Worm (Caenorhabditis elegans) whole organism, early embryonic: ENCODE measurements around the gene F14H3.14.

ENCODE experiments used
- B0310.2 ChIP-seq: sonication (generic microtip); optimal IDR thresholded peaks from 2 replicates; lab custom pipeline; 2016; ENCODE audit warnings: mild to moderate bottlenecking, missing genetic modification characterization, missing compliant biosample characterization
- F13C5.2 ChIP-seq: sonication (generic microtip); optimal IDR thresholded peaks from 2 replicates; lab custom pipeline; 2017; ENCODE audit warnings: mild to moderate bottlenecking, missing genetic modification characterization, inconsistent platforms, missing compliant biosample characterization
- aly-1 ChIP-seq: sonication (generic microtip); optimal IDR thresholded peaks from 2 replicates; lab custom pipeline; 2016; ENCODE audit warnings: missing genetic modification characterization, missing compliant biosample characterization
- ama-1 ChIP-seq: fragments of 150-350 bp; optimal IDR thresholded peaks from 2 replicates; lab custom pipeline; 2014
- ceh-13 ChIP-seq: fragments of 200-800 bp; sonication (Bioruptor generic); optimal IDR thresholded peaks from 2 replicates; lab custom pipeline; 2018; ENCODE audit warnings: mild to moderate bottlenecking, missing genetic modification characterization, missing compliant biosample characterization
- ceh-36 ChIP-seq: sonication (generic microtip); optimal IDR thresholded peaks from 2 replicates; lab custom pipeline; 2016; ENCODE audit warnings: missing genetic modification characterization, inconsistent platforms, missing compliant biosample characterization
- ets-7 ChIP-seq: sonication (generic microtip); optimal IDR thresholded peaks from 2 replicates; lab custom pipeline; 2016; ENCODE audit warnings: missing genotype, missing genetic modification characterization, missing compliant biosample characterization
- flt-1 ChIP-seq: fragments of 200-800 bp; sonication (Bioruptor generic); IDR thresholded peaks from 2 replicates; pipeline ENCODE4 v1.3.6; 2022; ENCODE audit warnings: missing genetic modification characterization, missing compliant biosample characterization
- hmbx-1 ChIP-seq: sonication (generic microtip); optimal IDR thresholded peaks from 2 replicates; lab custom pipeline; 2016; ENCODE audit warnings: mild to moderate bottlenecking, missing genetic modification characterization, missing compliant biosample characterization
- hmg-4 ChIP-seq: fragments of 200-800 bp; sonication (Bioruptor generic); optimal IDR thresholded peaks from 2 replicates; lab custom pipeline; 2018; ENCODE audit warnings: mild to moderate bottlenecking, missing genetic modification characterization, missing compliant biosample characterization
- hnd-1 ChIP-seq: sonication (generic microtip); optimal IDR thresholded peaks from 2 replicates; lab custom pipeline; 2016; ENCODE audit warnings: missing genetic modification characterization, missing compliant biosample characterization
- pes-1 ChIP-seq: fragments of 200-800 bp; sonication (Bioruptor generic); IDR thresholded peaks from 2 replicates; pipeline ENCODE4 v1.3.6; 2022; ENCODE audit warnings: missing genetic modification reagents, missing genetic modification characterization, missing compliant biosample characterization
- scrt-1 ChIP-seq: fragments of 200-800 bp; sonication (Bioruptor generic); IDR thresholded peaks from 2 replicates; pipeline ENCODE4 v1.3.6; 2022; ENCODE audit warnings: missing genetic modification characterization, missing compliant biosample characterization
- sea-1 ChIP-seq: fragments of 200-800 bp; sonication (Bioruptor generic); conservative IDR thresholded peaks from 2 replicates; pipeline ENCODE4 v1.3.6; 2022; ENCODE audit warnings: missing genetic modification characterization, missing compliant biosample characterization
- tbx-11 ChIP-seq: fragments of 200-800 bp; sonication (Bioruptor generic); IDR thresholded peaks from 2 replicates; pipeline ENCODE4 v1.3.6; 2022; ENCODE audit warnings: missing genetic modification characterization, missing compliant biosample characterization
- tbx-37 ChIP-seq: fragments of 200-800 bp; sonication (Bioruptor generic); conservative IDR thresholded peaks from 2 replicates; pipeline ENCODE4 v1.3.6; 2022; ENCODE audit warnings: missing genetic modification reagents, missing genetic modification characterization, missing compliant biosample characterization
- tra-4 ChIP-seq: sonication (generic microtip); optimal IDR thresholded peaks from 2 replicates; lab custom pipeline; 2017; ENCODE audit warnings: missing genetic modification characterization, missing compliant biosample characterization

The F14H3.14 gene

DNA sequence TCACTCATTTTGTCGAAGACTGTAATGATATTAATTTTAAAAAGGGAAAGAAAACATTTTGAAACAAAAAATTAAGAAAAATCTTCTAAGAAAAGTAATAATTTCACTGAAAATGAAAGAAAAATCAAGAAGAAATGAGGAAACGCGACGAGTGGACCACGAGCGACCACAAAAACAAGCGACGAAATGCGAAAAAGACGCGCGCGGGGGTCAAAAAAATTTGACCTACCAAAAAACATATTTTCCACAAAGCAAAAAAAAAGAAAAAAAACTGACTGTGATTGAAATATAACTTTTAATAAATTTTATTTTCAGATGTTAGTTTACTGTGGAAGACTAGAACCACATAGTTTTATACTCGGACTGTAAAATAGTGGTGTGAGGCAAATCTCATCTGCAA, 3.8 kb downstream of the F14H3.14 start, which contains the start of gene F14H3.6:
TSS of gene F14H3.6 (minus strand) at position 22 of the 400 bp plus-strand sequence.
- TF ChIP-seq tra-4 (tag; lab: Kevin White, UChicago) (no peak), aly-1 (tag; lab: Kevin White, UChicago) (no peak), hmg-4 (GFP tag; lab: Kevin White, UChicago) (no peak), scrt-1 (GFP tag; lab: Robert Waterston, UW) (no peak), ets-7 (tag; lab: Kevin White, UChicago) (no peak), ceh-36 (tag; lab: Kevin White, UChicago) (no peak), ama-1 (lab: Kevin White, UChicago) (no peak), hnd-1 (tag; lab: Kevin White, UChicago) (no peak), hmbx-1 (tag; lab: Kevin White, UChicago) (no peak), sea-1 (GFP tag; lab: Robert Waterston, UW) (no peak), ceh-13 (GFP tag; lab: Kevin White, UChicago) (no peak), tbx-37 (GFP tag; lab: Robert Waterston, UW) (no peak), tbx-11 (GFP tag; lab: Robert Waterston, UW) (no peak), B0310.2 (tag; lab: Kevin White, UChicago) (no peak), pes-1 (GFP tag; lab: Robert Waterston, UW) (no peak), F13C5.2 (no peak), flt-1 (GFP tag; lab: Robert Waterston, UW) (no peak)

DNA sequence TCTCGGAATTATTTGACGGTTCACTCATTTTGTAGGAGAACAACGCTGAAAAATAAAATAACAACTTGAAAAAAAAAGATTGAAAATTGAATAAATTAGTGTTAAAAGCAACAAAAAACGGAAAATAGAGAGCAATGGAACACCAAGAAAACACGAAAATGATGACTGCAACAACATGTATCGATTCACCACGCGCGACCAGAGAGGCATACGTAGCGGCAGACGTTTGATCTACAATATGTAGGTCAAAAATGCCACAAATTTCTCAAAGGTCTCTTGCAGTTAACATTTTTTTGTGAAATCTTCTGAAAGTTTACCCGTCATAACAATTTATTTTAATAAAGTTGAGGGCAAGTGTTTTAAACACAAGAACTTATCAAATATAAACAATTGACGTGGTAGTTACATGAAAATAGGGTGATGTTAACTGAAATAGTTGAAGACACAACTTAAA, 5.7 kb downstream of the F14H3.14 start, which contains the start of gene F14H3.5:
TSS of gene F14H3.5 (minus strand) at position 51 of the 454 bp plus-strand sequence.
- TF ChIP-seq ets-7 (tag; lab: Kevin White, UChicago) (no peak), hmg-4 (GFP tag; lab: Kevin White, UChicago) (no peak), hmbx-1 (tag; lab: Kevin White, UChicago) (no peak)

DNA sequence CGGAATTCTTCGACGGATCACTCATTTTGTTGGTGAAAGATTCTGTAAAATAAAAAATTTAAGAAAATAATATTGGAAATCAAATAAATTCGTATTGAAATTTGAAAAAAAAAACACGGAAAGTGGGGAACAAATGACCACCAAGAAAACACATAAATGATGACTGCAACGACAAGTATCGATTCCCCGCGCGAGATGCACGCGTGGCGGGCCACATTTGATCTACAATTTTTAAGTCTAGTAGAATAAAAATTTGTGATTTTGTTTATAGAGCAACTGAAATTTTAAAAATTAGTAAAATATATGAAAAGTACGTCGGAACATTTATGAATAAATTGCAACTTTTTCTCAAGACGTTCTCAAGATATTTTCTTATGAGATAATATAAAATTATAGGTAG, 7.7 kb downstream of the F14H3.14 start, which contains the start of gene F14H3.4:
TSS of gene F14H3.4 (minus strand) at position 42 of the 400 bp plus-strand sequence.
- TF ChIP-seq F13C5.2 = no peak
- no peak for TF ChIP-seq tbx-37 (GFP tag; lab: Robert Waterston, UW)
- TF ChIP-seq tbx-11 (GFP tag; lab: Robert Waterston, UW) = no peak
- TF ChIP-seq B0310.2 (tag; lab: Kevin White, UChicago) = no peak
- TF ChIP-seq ceh-36 (tag; lab: Kevin White, UChicago) = no peak
- no peak for TF ChIP-seq hnd-1 (tag; lab: Kevin White, UChicago)
- no peak for TF ChIP-seq ama-1 (lab: Kevin White, UChicago)
- TF ChIP-seq scrt-1 (GFP tag; lab: Robert Waterston, UW) = no peak
- TF ChIP-seq sea-1 (GFP tag; lab: Robert Waterston, UW) = no peak
- no peak for TF ChIP-seq hmg-4 (GFP tag; lab: Kevin White, UChicago)
- TF ChIP-seq hmbx-1 (tag; lab: Kevin White, UChicago) = no peak

DNA sequence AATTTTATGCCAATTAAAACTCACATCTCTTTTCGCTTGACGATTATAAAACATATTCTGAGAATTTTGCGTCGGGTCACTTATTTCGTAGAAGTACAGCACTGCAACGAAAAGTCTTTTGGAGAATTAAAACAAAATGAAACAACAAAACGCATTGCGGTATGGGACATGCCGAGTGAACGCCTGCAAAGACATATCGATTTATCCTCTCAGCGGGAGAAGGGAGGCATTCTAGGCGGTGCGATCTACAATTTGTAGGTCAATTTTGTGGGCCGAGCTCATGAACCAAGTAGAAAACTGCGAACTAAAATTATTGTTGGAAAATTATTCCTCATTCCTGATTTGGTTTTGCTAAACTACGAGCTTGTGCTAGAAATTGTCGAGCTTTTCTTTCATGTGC, 9.3 kb downstream of the F14H3.14 start, which contains the start of gene F14H3.3:
TSS of gene F14H3.3 (minus strand) at position 101 of the 400 bp plus-strand sequence.
- no peak for TF ChIP-seq aly-1 (tag; lab: Kevin White, UChicago)
- TF ChIP-seq sea-1 (GFP tag; lab: Robert Waterston, UW) = no peak
- TF ChIP-seq tbx-37 (GFP tag; lab: Robert Waterston, UW) = no peak
- no peak for TF ChIP-seq hmbx-1 (tag; lab: Kevin White, UChicago)
- TF ChIP-seq ets-7 (tag; lab: Kevin White, UChicago) = no peak
- TF ChIP-seq B0310.2 (tag; lab: Kevin White, UChicago) = no peak
- no peak for TF ChIP-seq hmg-4 (GFP tag; lab: Kevin White, UChicago)
- no peak for TF ChIP-seq flt-1 (GFP tag; lab: Robert Waterston, UW)
- TF ChIP-seq scrt-1 (GFP tag; lab: Robert Waterston, UW) = no peak
- no peak for TF ChIP-seq F13C5.2
- TF ChIP-seq pes-1 (GFP tag; lab: Robert Waterston, UW) = no peak
- TF ChIP-seq ceh-13 (GFP tag; lab: Kevin White, UChicago) = no peak

DNA sequence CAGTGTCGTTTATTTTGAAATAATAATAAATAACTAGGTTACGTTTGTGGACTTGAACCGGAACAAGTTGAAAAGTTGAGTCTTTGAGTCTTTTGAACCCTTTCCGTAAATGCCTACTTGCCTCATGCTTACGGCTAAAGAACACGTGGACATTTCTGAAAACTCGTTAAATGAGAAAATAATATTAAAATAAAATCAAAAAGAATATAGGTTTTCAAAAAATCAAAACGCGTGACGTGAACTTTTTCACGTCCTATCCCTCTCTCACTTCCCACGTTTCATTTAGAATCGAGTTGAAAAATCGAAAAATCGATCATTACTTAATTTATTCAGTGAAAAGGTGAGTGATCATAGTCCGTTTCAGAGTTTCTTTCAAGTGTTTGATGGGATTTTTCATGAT, 13.5 kb downstream of the F14H3.14 start, which contains the start of gene best-12:
TSS of gene best-12 (plus strand) at position 301 of the 400 bp plus-strand sequence.
- TF ChIP-seq sea-1 (GFP tag; lab: Robert Waterston, UW) (no peak), ceh-13 (GFP tag; lab: Kevin White, UChicago) (no peak)

DNA sequence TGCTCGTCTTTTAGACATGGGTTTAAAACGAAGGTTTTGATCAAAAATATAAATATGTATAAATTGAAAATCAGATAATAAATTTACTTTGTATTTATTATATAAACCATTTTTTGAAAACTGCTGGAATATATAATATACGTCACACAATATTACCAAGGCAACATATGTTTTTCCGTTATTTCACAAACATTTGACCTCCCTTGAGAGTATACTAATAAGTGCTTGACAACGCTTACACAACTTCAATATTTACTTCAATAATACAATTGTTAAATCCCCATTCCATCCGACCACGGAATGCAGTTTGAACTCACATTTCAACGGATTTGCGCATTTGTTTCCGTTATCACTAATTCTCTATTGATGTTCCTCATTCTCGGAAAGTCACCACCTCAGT, 15.2 kb downstream of the F14H3.14 start, which contains the start of gene str-198:
TSS of gene str-198 (plus strand) at position 301 of the 400 bp plus-strand sequence.
- TF ChIP-seq ets-7 (tag; lab: Kevin White, UChicago) (no peak), flt-1 (GFP tag; lab: Robert Waterston, UW) (no peak), hnd-1 (tag; lab: Kevin White, UChicago) (no peak), F13C5.2 (no peak), aly-1 (tag; lab: Kevin White, UChicago) (no peak), tbx-11 (GFP tag; lab: Robert Waterston, UW) (no peak), sea-1 (GFP tag; lab: Robert Waterston, UW) (no peak), tbx-37 (GFP tag; lab: Robert Waterston, UW) (no peak), pes-1 (GFP tag; lab: Robert Waterston, UW) (no peak)

DNA sequence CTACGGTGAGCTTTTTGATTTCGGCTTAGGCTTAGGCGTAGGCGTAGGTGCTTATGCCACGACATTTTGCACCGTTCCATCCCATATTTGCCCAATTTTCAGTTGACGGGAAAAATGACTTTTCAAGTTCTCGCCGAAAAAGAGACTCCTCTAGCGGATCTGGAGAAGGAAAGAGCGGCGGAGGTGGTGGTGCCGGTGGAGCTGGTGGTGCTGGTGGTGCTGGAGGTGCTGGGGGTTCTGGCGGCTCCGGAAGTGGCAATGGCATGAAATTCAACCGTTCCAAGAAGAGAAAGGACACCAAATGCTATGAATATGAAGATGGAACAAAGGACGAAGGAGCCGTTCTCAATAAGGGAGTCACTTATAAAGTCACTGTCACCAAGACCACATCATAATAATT, 15.6 kb downstream of the F14H3.14 start:
- no peak for TF ChIP-seq hnd-1 (tag; lab: Kevin White, UChicago)
- TF ChIP-seq tbx-11 (GFP tag; lab: Robert Waterston, UW) = 0 out of 2 replicates have a peak, but pooled peaks have one; percentile 7

DNA sequence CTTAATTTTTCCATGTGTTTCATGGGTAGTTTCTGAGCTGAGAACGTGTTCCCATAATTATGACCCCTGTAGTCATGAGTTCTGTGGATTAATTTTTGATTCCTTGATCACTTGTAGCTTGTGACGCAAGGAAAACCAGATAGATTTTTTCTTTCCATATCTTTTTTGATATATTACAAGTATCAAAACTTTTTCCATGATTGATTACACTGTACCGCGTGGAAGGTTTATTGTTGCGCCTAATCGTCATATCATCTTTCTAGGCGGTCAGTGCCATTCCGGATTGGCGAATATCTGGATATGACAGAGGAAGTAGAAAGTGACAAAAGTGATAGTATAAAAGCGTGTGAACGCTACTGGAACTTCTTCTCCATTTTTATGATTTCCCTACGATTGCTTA, 16.1 kb downstream of the F14H3.14 start, which contains the start of gene ZK285.2:
TSS of gene ZK285.2 (plus strand) at position 301 of the 400 bp plus-strand sequence.
- no peak for TF ChIP-seq tra-4 (tag; lab: Kevin White, UChicago)
- no peak for TF ChIP-seq aly-1 (tag; lab: Kevin White, UChicago)
- no peak for TF ChIP-seq hmg-4 (GFP tag; lab: Kevin White, UChicago)
- TF ChIP-seq tbx-11 (GFP tag; lab: Robert Waterston, UW) = no peak
- no peak for TF ChIP-seq ceh-36 (tag; lab: Kevin White, UChicago)
- no peak for TF ChIP-seq ama-1 (lab: Kevin White, UChicago)
- no peak for TF ChIP-seq tbx-37 (GFP tag; lab: Robert Waterston, UW)
